Worm (Caenorhabditis elegans) whole organism, L1 larva: Measurements from ENCODE around the gene clec-242.

Experiments used
- egl-27 ChIP-seq, 2 experiments: fragments of 150-350 bp in 1 of 2; sonication (generic microtip); optimal IDR thresholded peaks; 3 replicates each; lab custom pipeline; 2017 to 2018; ENCODE audit warnings: missing biosample characterization in 2 of 2, missing genetic modification characterization in 2 of 2, missing genetic modification reagents in 2 of 2
- jun-1 ChIP-seq: fragments of 150-350 bp; optimal IDR thresholded peaks from 2 replicates; lab custom pipeline; 2014; ENCODE audit warnings: missing biosample characterization, missing genetic modification reagents, missing genetic modification characterization
- lin-35 ChIP-seq, 2 experiments: fragments of 150-350 bp; optimal IDR thresholded peaks; 2 replicates each; lab custom pipeline; 2014; ENCODE audit warnings: missing biosample characterization in 2 of 2, missing genetic modification characterization in 2 of 2, missing genetic modification reagents in 2 of 2
- nhr-11 ChIP-seq: fragments of 150-350 bp; optimal IDR thresholded peaks from 2 replicates; lab custom pipeline; 2014; ENCODE audit warnings: missing biosample characterization, missing genetic modification characterization
- nhr-12 ChIP-seq: sonication (generic microtip); optimal IDR thresholded peaks from 2 replicates; lab custom pipeline; 2017; ENCODE audit warnings: missing biosample characterization, missing genetic modification characterization
- nhr-76 ChIP-seq: sonication (generic microtip); optimal IDR thresholded peaks from 2 replicates; lab custom pipeline; 2017; ENCODE audit warnings: missing biosample characterization, missing genetic modification characterization
- pqm-1 ChIP-seq: sonication (generic microtip); optimal IDR thresholded peaks from 3 replicates; lab custom pipeline; 2017; ENCODE audit warnings: missing biosample characterization, missing genetic modification characterization

ce11 chrV:17236345-17236744 lies 9.0 kb downstream of the clec-242 start, which contains the start of gene T19C9.10:
- TF ChIP-seq jun-1 (no peak), nhr-12 (no peak), lin-35 (GFP tag; optimal IDR thresholded peaks at IDR 0.05; lab: Kevin White, UChicago) (no peak), pqm-1 (tag; lab: Kevin White, UChicago) (no peak), egl-27 (tag; optimal IDR thresholded peaks at IDR 0.05; lab: Kevin White, UChicago) (no peak), nhr-11 (tag; lab: Kevin White, UChicago) (no peak), nhr-76 (no peak)
